Fruit fly (Drosophila melanogaster) whole organism, embryonic: ENCODE measurements around the gene CG14043.

Experiments
- CG10147 ChIP-seq: fragments of 200-800 bp; sonication (Bioruptor generic); optimal IDR thresholded peaks from 2 replicates; lab custom pipeline; 2019; ENCODE audit warnings: missing biosample characterization, mild to moderate bottlenecking, missing genetic modification characterization, moderate library complexity
- CG1024 ChIP-seq: fragments of 200-800 bp; sonication (Bioruptor generic); IDR thresholded peaks from 2 replicates; pipeline ENCODE4 v1.3.6; 2022; ENCODE audit warnings: missing biosample characterization, missing genetic modification characterization
- CG10431 ChIP-seq: fragments of 200-800 bp; sonication (Bioruptor generic); optimal IDR thresholded peaks from 3 replicates; lab custom pipeline; 2018; ENCODE audit warnings: missing biosample characterization, mild to moderate bottlenecking, missing genetic modification characterization
- CG12155 ChIP-seq: fragments of 200-800 bp; sonication (Bioruptor generic); optimal IDR thresholded peaks from 3 replicates; lab custom pipeline; 2016; ENCODE audit warnings: missing biosample characterization, missing genetic modification characterization
- CG13624 ChIP-seq: fragments of 200-800 bp; sonication (Bioruptor generic); optimal IDR thresholded peaks from 2 replicates; lab custom pipeline; 2016; ENCODE audit warnings: missing biosample characterization, missing genetic modification characterization
- CG13894 ChIP-seq: fragments of 200-800 bp; sonication (Bioruptor generic); optimal IDR thresholded peaks from 3 replicates; lab custom pipeline; 2018; ENCODE audit warnings: missing biosample characterization, mild to moderate bottlenecking, missing genetic modification characterization, moderate library complexity
- CG14050 ChIP-seq: fragments of 200-800 bp; sonication (Bioruptor generic); IDR thresholded peaks from 3 replicates; pipeline ENCODE4 v1.3.6; 2022; ENCODE audit warnings: missing biosample characterization, missing genetic modification characterization
- CG17361 ChIP-seq: fragments of 200-800 bp; sonication (Bioruptor generic); IDR thresholded peaks from 3 replicates; pipeline ENCODE4 v1.3.6; 2022; ENCODE audit warnings: missing biosample characterization, missing genetic modification characterization
- CG17385 ChIP-seq: fragments of 200-800 bp; sonication (Bioruptor generic); optimal IDR thresholded peaks from 3 replicates; lab custom pipeline; 2018; ENCODE audit warnings: missing biosample characterization, mild to moderate bottlenecking, missing genetic modification characterization
- CG2875 ChIP-seq: fragments of 200-800 bp; sonication (Bioruptor generic); optimal IDR thresholded peaks from 2 replicates; lab custom pipeline; 2017; ENCODE audit warnings: missing biosample characterization, mild to moderate bottlenecking, missing genetic modification characterization, missing genetic modification reagents
- CG3407 ChIP-seq: fragments of 200-800 bp; sonication (Bioruptor generic); optimal IDR thresholded peaks from 2 replicates; lab custom pipeline; 2018; ENCODE audit warnings: missing biosample characterization, mild to moderate bottlenecking, missing genetic modification characterization
- CG3995 ChIP-seq: fragments of 200-800 bp; sonication (Bioruptor generic); optimal IDR thresholded peaks from 3 replicates; lab custom pipeline; 2016; ENCODE audit warnings: missing biosample characterization, missing genetic modification characterization
- CG43689 ChIP-seq: fragments of 200-800 bp; sonication (Bioruptor generic); IDR thresholded peaks from 2 replicates; pipeline ENCODE4 v1.3.6; 2022; ENCODE audit warnings: missing biosample characterization, missing genetic modification characterization
- CG7372 ChIP-seq: fragments of 200-800 bp; sonication (Bioruptor generic); IDR thresholded peaks from 2 replicates; pipeline ENCODE4 v1.3.6; 2022; ENCODE audit warnings: missing biosample characterization, missing genetic modification characterization
- CG7556 ChIP-seq: fragments of 200-800 bp; sonication (Bioruptor generic); optimal IDR thresholded peaks from 2 replicates; lab custom pipeline; 2017; ENCODE audit warnings: missing biosample characterization, mild to moderate bottlenecking, missing genetic modification characterization
- CG9817 ChIP-seq: fragments of 200-800 bp; sonication (Bioruptor generic); optimal IDR thresholded peaks from 2 replicates; lab custom pipeline; 2018; ENCODE audit warnings: missing biosample characterization, mild to moderate bottlenecking, missing genetic modification characterization, moderate library complexity
- Chrac-16 ChIP-seq: fragments of 200-800 bp; sonication (Bioruptor generic); optimal IDR thresholded peaks from 3 replicates; lab custom pipeline; 2016; ENCODE audit warnings: missing biosample characterization, missing genetic modification characterization
- H2.0 ChIP-seq: fragments of 200-800 bp; sonication (Bioruptor generic); IDR thresholded peaks from 2 replicates; pipeline ENCODE4 v1.3.6; 2022; ENCODE audit warnings: missing biosample characterization, missing genetic modification characterization
- HmgZ ChIP-seq: fragments of 200-800 bp; sonication (Bioruptor generic); optimal IDR thresholded peaks from 2 replicates; lab custom pipeline; 2018; ENCODE audit warnings: missing biosample characterization, mild to moderate bottlenecking, missing genetic modification characterization
- Med ChIP-seq: fragments of 200-800 bp; sonication (Bioruptor generic); peaks from one replicate; lab custom pipeline; 2016; ENCODE audit warnings: missing biosample characterization, missing genetic modification characterization, mild to moderate bottlenecking, inconsistent platforms, moderate library complexity
- Neu2 ChIP-seq: fragments of 200-800 bp; sonication (Bioruptor generic); optimal IDR thresholded peaks from 3 replicates; lab custom pipeline; 2016; ENCODE audit warnings: missing biosample characterization, missing genetic modification characterization, borderline replicate concordance
- Optix ChIP-seq: fragments of 200-800 bp; sonication (Bioruptor generic); IDR thresholded peaks from 3 replicates; pipeline ENCODE4 v1.3.6; 2022; ENCODE audit warnings: missing biosample characterization, missing genetic modification characterization
- Sry-δ ChIP-seq: fragments of 200-800 bp; sonication (Bioruptor generic); optimal IDR thresholded peaks from 2 replicates; lab custom pipeline; 2016; ENCODE audit warnings: missing biosample characterization, missing genetic modification characterization
- Taf1 ChIP-seq: fragments of 200-800 bp; sonication (Bioruptor generic); IDR thresholded peaks from 2 replicates; pipeline ENCODE4 v1.3.6; 2022; ENCODE audit warnings: missing biosample characterization, missing genetic modification characterization
- aop ChIP-seq: fragments of 200-800 bp; sonication (Bioruptor generic); IDR thresholded peaks from 2 replicates; pipeline ENCODE4 v1.3.6; 2022; ENCODE audit warnings: missing biosample characterization, missing genetic modification characterization
- cas ChIP-seq: fragments of 200-800 bp; sonication (Bioruptor generic); IDR thresholded peaks from 2 replicates; pipeline ENCODE4 v1.3.6; 2022; ENCODE audit warnings: missing biosample characterization, missing genetic modification characterization
- chif ChIP-seq, 2 experiments: fragments of 200-800 bp; sonication (Bioruptor generic); optimal IDR thresholded peaks; 3 replicates each; lab custom pipeline; 2016; ENCODE audit warnings: missing biosample characterization in 2 of 2, missing genetic modification characterization in 2 of 2
- dan ChIP-seq: fragments of 200-800 bp; sonication (Bioruptor generic); IDR thresholded peaks from 2 replicates; pipeline ENCODE4 v1.3.6; 2022; ENCODE audit warnings: missing biosample characterization, missing genetic modification characterization
- danr ChIP-seq: fragments of 200-800 bp; sonication (Bioruptor generic); IDR thresholded peaks from 2 replicates; pipeline ENCODE4 v1.3.6; 2022; ENCODE audit warnings: missing biosample characterization, missing genetic modification characterization
- dati ChIP-seq: fragments of 200-800 bp; sonication (Bioruptor generic); IDR thresholded peaks from 2 replicates; pipeline ENCODE4 v1.3.6; 2022; ENCODE audit warnings: missing biosample characterization, missing genetic modification characterization
- dimm ChIP-seq: fragments of 200-800 bp; sonication (Bioruptor generic); IDR thresholded peaks from 2 replicates; pipeline ENCODE4 v1.3.6; 2022; ENCODE audit warnings: missing biosample characterization, missing genetic modification characterization
- dmrt99B ChIP-seq: fragments of 200-800 bp; sonication (Bioruptor generic); optimal IDR thresholded peaks from 2 replicates; lab custom pipeline; 2018; ENCODE audit warnings: missing biosample characterization, mild to moderate bottlenecking, missing genetic modification characterization, moderate library complexity
- esg ChIP-seq: fragments of 200-800 bp; sonication (Bioruptor generic); conservative IDR thresholded peaks from 2 replicates; pipeline ENCODE4 v1.3.6; 2022; ENCODE audit warnings: missing biosample characterization, missing genetic modification characterization
- fd3F ChIP-seq: fragments of 200-800 bp; sonication (Bioruptor generic); optimal IDR thresholded peaks from 2 replicates; lab custom pipeline; 2018; ENCODE audit warnings: missing biosample characterization, mild to moderate bottlenecking, missing genetic modification characterization, moderate library complexity
- lov ChIP-seq, 2 experiments: fragments of 200-800 bp in 1 of 2; fragments of >200 bp in 1 of 2; sonication (Bioruptor generic) in 1 of 2; IDR thresholded peaks in 1 of 2; optimal IDR thresholded peaks in 1 of 2; 2 replicates in 1 of 2; 3 replicates in 1 of 2; pipeline versions ENCODE4 v1.3.6 to Lab custom; 2017 to 2022; ENCODE audit warnings: missing biosample characterization in 1 of 2, missing genetic modification characterization in 1 of 2
- pan ChIP-seq, 4 experiments: fragments of >200 bp in 3 of 4; fragments of 200-800 bp in 1 of 4; sonication (Bioruptor generic) in 1 of 4; optimal IDR thresholded peaks in 3 of 4; IDR thresholded peaks in 1 of 4; 2 replicates each; pipeline versions ENCODE4 v1.3.6 to Lab custom; 2017 to 2022; ENCODE audit warnings: missing biosample characterization in 2 of 4, missing genetic modification characterization in 2 of 4, mixed read lengths in 1 of 4
- prd ChIP-seq, 3 experiments: fragments of >200 bp in 2 of 3; fragments of 200-800 bp in 1 of 3; sonication (Bioruptor generic) in 1 of 3; optimal IDR thresholded peaks in 2 of 3; IDR thresholded peaks in 1 of 3; 2 replicates in 2 of 3; 3 replicates in 1 of 3; pipeline versions ENCODE4 v1.3.6 to Lab custom; 2017 to 2022; ENCODE audit warnings: missing biosample characterization in 1 of 3, missing genetic modification characterization in 1 of 3
- pum ChIP-seq: fragments of 200-800 bp; sonication (Bioruptor generic); optimal IDR thresholded peaks from 2 replicates; lab custom pipeline; 2016; ENCODE audit warnings: missing biosample characterization, missing genetic modification characterization
- row ChIP-seq: fragments of 200-800 bp; sonication (Bioruptor generic); IDR thresholded peaks from 3 replicates; pipeline ENCODE4 v1.3.6; 2022; ENCODE audit warnings: missing biosample characterization, missing genetic modification characterization
- scrt ChIP-seq: fragments of 200-800 bp; sonication (Bioruptor generic); optimal IDR thresholded peaks from 2 replicates; lab custom pipeline; 2018; ENCODE audit warnings: missing biosample characterization, mild to moderate bottlenecking, missing genetic modification characterization, moderate library complexity
- slou ChIP-seq: fragments of 200-800 bp; sonication (Bioruptor generic); optimal IDR thresholded peaks from 3 replicates; lab custom pipeline; 2016; ENCODE audit warnings: missing biosample characterization, missing genetic modification characterization
- tin ChIP-seq: fragments of 200-800 bp; sonication (Bioruptor generic); optimal IDR thresholded peaks from 3 replicates; lab custom pipeline; 2016; ENCODE audit warnings: missing biosample characterization, missing genetic modification characterization
- zen2 ChIP-seq: fragments of 200-800 bp; sonication (Bioruptor generic); IDR thresholded peaks from 3 replicates; pipeline ENCODE4 v1.3.6; 2022; ENCODE audit warnings: missing biosample characterization, missing genetic modification characterization; ENCODE audit not compliant: partially characterized antibody

The CG14043 gene

DNA sequence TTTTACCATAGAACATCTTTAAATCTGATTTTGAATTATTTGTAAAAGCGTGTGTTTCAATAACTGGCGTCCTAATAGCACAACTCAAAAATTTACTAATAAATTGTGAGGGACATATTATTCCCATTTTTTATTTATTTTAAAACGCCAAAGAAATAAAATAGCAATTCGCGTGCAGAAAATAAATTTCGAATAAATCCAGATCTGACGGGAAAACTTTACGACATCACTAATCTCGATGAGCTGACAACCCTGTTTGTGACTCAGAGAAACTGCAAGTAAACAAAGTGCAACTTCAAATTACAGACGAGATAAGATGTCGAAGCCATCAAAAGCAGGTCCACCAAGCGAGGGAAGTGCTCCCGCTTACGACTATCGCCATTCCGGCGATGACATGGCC, 6.1 kb upstream of the CG14043 start, which contains the start of gene CG34125 (continued):
- TF ChIP-seq CG17361 (GFP tag; lab: Robert Waterston, UW) (no peak), lov (optimal IDR thresholded peaks at IDR 0.05; lab: Kevin White, UChicago) (no peak), lov (GFP tag; IDR thresholded peaks at IDR 0.05; lab: Robert Waterston, UW) (no peak), CG13894 (no peak), CG14050 (no peak), CG3995 (GFP tag; lab: Kevin White, UChicago) (peak; percentile 53), Sry-δ (GFP tag; lab: Kevin White, UChicago) (no peak), Med (GFP tag; lab: Kevin White, UChicago) (peak; percentile 67), esg (GFP tag; lab: Robert Waterston, UW) (no peak), CG7556 (no peak), danr (GFP tag; lab: Robert Waterston, UW) (no peak), dan (GFP tag; lab: Robert Waterston, UW) (no peak), Chrac-16 (no peak), HmgZ (tag; lab: Kevin White, UChicago) (peak; percentile 13), dimm (GFP tag; lab: Robert Waterston, UW) (no peak), cas (no peak), CG10431 (no peak), Taf1 (GFP tag; lab: Robert Waterston, UW) (no peak), H2.0 (GFP tag; lab: Robert Waterston, UW) (no peak), chif (GFP tag; optimal IDR thresholded peaks at IDR 0.05; lab: Kevin White, UChicago) (no peak), zen2 (GFP tag; lab: Robert Waterston, UW) (no peak), fd3F (no peak), CG13624 (GFP tag; lab: Kevin White, UChicago) (peak; percentile 5), dati (GFP tag; lab: Robert Waterston, UW) (no peak), CG9817 (tag; lab: Kevin White, UChicago) (no peak), CG43689 (GFP tag; lab: Robert Waterston, UW) (no peak), pum (GFP tag; lab: Kevin White, UChicago) (no peak), Optix (GFP tag; lab: Robert Waterston, UW) (no peak), tin (GFP tag; lab: Kevin White, UChicago) (no peak), dmrt99B (tag; lab: Kevin White, UChicago) (no peak), CG12155 (no peak), scrt (GFP tag; lab: Kevin White, UChicago) (no peak), CG2875 (no peak), CG17385 (GFP tag; lab: Kevin White, UChicago) (no peak), CG10147 (GFP tag; lab: Kevin White, UChicago) (no peak), slou (GFP tag; lab: Kevin White, UChicago) (no peak), Neu2 (GFP tag; lab: Kevin White, UChicago) (no peak), prd (optimal IDR thresholded peaks at IDR 0.05; lab: Kevin White, UChicago) (no peak), prd (GFP tag; IDR thresholded peaks at IDR 0.05; lab: Robert Waterston, UW) (no peak), CG3407 (GFP tag; lab: Kevin White, UChicago) (no peak), CG1024 (no peak), CG7372 (GFP tag; lab: Robert Waterston, UW) (no peak), pan (optimal IDR thresholded peaks at IDR 0.05; lab: Kevin White, UChicago) (no peak), pan (GFP tag; optimal IDR thresholded peaks at IDR 0.05 in 1 of 2, IDR thresholded peaks at IDR 0.05 in 1 of 2) (peak in 1 of 2 experiments; percentile 32), row (GFP tag; lab: Robert Waterston, UW) (peak; percentile 86), aop (GFP tag; lab: Robert Waterston, UW) (no peak)
